Worm (Caenorhabditis elegans): ENCODE measurements around the gene F46F5.10.

DNA sequence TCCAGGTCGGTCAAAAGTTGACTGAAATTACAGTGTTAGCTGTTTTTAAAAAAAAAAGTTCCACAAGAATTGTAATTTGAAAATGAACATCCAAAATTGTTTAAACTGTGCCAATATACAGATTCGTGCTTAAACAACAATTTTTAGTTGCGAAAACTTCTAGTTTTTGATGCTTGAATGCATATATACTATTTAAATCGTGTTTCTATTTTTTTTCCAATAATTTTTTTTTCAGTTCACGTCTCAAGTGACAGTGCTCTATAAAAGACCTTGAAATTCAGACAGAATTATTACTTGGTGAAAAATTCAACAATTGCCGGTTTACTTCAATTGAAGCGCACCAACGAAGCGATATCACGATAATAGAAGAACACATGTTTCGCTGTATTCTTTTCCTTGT lies 36.7 kb upstream of the F46F5.10 start, which contains the start of gene F46F5.16:
- TF ChIP-seq scrt-1 (GFP tag; IDR thresholded peaks at IDR 0.05) (no peak), ama-1 (optimal IDR thresholded peaks at IDR 0.05) (no peak), hmg-4 (GFP tag; optimal IDR thresholded peaks at IDR 0.05) (no peak), B0310.2 (tag; optimal IDR thresholded peaks at IDR 0.05) (no peak), tbx-37 (GFP tag; conservative IDR thresholded peaks at IDR 0.05) (no peak), ets-7 (tag; optimal IDR thresholded peaks at IDR 0.05) (no peak), ceh-13 (GFP tag; optimal IDR thresholded peaks at IDR 0.05) (no peak), flt-1 (GFP tag; IDR thresholded peaks at IDR 0.05) (no peak), hnd-1 (tag; optimal IDR thresholded peaks at IDR 0.05) (no peak), tbx-11 (GFP tag; IDR thresholded peaks at IDR 0.05) (no peak), pes-1 (GFP tag; IDR thresholded peaks at IDR 0.05) (no peak)
